Worm (Caenorhabditis elegans) whole organism, dauer: ENCODE measurements around the gene C26B9.5.

Experiments used
- unc-62 ChIP-seq: sonication (generic microtip); optimal IDR thresholded peaks from 2 replicates; lab custom pipeline; 2017; ENCODE audit warnings: missing biosample characterization, missing genetic modification reagents, missing genetic modification characterization

The C26B9.5 gene

ce11 chrX:5329236-5329635, at the start of gene C26B9.5:
Gene C26B9.5 (plus strand): TSS chrX:5329479.
- no peak for TF ChIP-seq unc-62 (GFP tag; lab: Kevin White, UChicago)

DNA sequence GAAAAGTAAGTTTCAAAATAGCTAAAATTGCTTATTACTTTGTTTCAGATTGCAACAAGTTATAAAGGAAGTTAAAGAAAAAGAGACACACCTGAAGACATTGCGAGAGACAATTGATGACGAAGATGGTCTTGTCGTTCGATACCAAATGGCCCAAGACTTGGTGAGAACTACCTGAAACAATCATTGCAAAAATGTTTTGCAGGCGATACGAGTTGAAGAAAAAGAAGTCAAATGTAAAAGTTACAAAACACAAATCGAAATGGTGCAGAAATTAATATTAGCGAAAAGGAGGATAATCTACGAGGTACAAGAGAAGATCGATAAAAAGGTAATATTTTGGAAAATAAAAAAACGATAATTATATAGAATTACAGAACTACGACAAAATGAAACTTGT, 49.6 kb upstream of the C26B9.5 start, which contains the start of gene rga-8:
Gene rga-8, minus strand, starts transcription at position 101 of the 400 bp plus-strand sequence.
- no peak for TF ChIP-seq unc-62 (GFP tag; lab: Kevin White, UChicago)

ce11 chrX:5283531-5283930, 45.7 kb upstream of the C26B9.5 start, which contains the start of gene vps-41:
Gene vps-41 (plus strand): TSS chrX:5283831.
- TF ChIP-seq unc-62 (GFP tag; lab: Kevin White, UChicago): no peak

DNA sequence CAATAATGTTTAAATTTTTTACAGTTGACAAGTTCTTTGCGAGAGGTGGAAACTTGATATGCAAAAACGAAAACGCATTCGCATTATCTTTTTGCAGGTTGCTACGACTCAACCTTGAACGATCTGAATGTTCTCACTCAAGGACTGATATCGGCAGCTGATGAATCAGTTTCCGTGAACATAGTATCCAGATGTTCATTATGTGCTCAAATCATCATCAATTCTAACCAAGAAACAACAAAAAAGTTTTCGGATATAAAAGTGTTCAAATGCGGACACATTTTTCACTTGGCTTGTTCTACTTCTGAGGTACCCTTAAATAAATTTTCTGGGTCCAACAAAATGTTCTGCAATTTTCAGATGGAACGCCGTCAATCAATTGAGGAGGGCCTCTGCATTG, 40.2 kb upstream of the C26B9.5 start:
- no peak for TF ChIP-seq unc-62 (GFP tag; lab: Kevin White, UChicago)

DNA sequence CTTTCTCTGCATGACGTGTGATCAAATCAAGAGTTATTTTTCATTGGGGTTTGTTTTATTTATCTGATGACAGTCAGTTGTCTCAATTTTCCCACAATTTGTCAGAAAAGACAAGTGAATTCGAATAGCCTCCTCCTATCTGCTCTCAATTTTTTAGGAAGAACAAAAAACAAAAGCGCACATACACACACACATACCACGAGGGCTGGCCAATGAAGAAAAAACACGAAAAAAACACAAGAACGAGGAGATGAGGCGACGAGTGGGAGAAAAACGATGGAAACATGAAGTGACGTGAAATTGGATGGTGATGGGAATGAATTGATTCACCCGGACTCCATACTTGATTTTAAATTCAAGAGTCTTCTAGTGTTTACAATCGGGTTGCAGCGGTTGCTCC, 35.4 kb upstream of the C26B9.5 start:
- TF ChIP-seq unc-62 (GFP tag; lab: Kevin White, UChicago): no peak

DNA sequence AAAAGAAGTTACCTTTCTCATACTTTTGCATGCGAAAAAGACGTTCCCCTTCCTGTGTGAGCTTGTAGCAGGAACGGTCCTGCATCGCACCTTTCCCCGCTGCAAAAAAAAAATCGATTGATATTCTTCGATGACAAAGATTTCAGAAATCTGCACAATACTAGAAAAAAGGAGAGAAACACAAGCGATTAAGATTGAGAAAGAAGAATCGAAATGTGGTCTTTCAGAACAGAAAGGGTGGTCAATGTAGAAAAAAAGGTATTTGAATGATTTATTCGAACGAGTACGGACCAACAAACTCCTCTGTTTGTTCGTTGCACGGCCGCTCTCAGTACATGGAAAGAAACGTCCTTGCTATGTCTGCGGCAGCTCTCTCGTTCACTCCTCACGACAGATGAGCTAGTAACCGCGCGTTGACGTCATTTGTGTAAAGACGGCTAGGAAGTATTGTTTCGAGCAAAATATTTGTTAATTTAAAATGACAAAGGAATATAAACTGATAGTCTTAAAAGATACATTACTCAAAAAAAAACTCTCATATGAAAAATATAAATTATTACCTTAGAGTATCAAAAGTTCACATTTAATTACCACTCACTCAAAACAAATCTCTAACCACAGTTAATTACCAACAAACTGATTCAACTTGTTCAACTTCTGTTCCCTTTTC, 31.2 kb upstream of the C26B9.5 start, which contains the start of gene ift-81:
Gene ift-81, plus strand, starts transcription at position 620 of the 670 bp plus-strand sequence.
- no peak for TF ChIP-seq unc-62 (GFP tag; lab: Kevin White, UChicago)

DNA sequence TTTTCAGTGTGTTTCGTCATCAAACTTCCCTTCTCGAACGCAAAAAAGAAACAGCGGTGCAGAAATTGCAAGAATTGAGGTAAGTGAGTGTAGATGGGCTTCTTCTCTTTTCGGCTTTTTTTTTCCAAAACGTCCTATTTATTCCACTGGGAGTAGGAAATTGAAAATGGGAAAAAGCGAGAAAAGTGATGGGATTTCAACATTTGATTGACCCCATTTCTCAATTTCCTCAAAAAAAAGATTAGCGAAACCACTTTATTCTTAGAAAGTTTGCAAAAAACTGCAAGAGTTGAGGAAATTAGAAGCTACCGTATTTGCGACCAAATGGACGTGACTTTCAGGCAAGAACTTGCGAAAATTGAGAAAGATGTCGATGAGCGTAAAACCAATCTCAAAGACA, 25.8 kb upstream of the C26B9.5 start, which contains the start of gene ags-3:
Gene ags-3, minus strand, starts transcription at position 101 of the 400 bp plus-strand sequence.
- TF ChIP-seq unc-62 (GFP tag; lab: Kevin White, UChicago): no peak

- TF ChIP-seq unc-62 (GFP tag; lab: Kevin White, UChicago): no peak
These were observed 19.7 kb upstream of the C26B9.5 start for ce11 chrX:5309622-5310021.

DNA sequence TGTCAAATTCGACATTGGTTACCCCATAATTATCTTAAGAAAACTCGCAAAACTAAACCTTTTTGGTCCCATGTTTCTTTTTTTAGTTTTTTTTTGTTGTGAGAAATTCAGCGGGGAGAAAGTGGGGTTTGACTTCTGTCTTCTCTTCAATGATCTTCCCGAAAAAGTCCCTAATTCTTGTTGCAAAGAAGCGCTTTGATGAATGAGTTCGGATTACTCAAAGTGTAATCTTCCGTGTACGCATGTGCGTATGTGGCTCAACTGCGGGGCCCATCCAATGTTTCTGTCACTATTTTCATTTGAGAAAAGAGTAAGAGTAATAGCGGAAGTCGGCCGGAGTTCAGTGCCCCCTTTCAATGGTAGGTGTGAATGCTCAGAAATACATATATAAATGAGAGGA, 18.1 kb upstream of the C26B9.5 start:
- TF ChIP-seq unc-62 (GFP tag; lab: Kevin White, UChicago): no peak

DNA sequence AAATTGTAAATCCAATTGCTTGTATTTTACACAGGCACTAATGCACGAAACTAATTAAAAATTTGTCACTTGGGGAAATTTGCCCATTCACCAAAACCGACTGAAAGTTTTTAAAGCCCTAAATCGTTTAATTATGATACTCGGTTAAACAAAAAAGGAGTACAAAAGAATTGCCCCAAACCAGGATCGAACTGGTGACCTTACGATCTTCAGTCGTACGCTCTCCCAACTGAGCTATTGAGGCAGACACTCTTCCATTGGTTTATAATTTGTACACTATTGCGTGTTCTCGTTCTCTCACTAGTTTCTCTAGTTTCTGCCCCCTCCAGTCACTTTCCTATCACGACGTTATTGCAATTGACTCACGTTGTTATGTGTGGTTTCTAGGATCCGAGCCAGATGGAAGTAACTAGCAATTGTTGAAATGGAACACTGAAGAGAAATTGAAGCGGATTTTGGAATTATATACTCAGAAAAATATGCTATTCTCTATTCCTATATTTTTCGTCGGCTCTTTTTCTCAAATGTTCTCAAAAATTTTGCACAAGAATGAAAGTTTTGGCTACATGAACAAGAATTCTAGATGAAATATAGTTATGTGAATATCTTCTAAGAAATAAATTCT, 10.0 kb upstream of the C26B9.5 start:
- TF ChIP-seq unc-62 (GFP tag; lab: Kevin White, UChicago): no peak

DNA sequence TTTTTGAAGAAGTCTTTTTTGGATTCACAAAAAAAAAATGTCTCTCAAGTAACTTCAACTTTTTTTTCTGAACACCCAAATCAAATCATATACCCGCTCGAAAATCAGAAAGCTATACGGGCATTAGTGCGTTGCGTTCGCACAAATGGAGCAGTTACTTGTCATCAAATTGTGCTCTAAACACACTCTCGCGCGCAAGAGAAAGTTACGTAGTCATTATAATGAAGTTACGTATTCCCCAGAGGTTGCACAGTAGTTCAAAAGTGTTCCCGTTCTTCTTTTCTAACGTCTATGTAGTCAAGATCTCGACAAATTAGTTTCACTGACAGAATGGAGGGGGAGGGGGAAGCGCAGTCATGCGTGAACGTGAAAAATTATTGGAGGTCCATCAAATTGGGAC, 7.7 kb upstream of the C26B9.5 start:
- no peak for TF ChIP-seq unc-62 (GFP tag; lab: Kevin White, UChicago)

ce11 chrX:5323287-5323686, 6.0 kb upstream of the C26B9.5 start, which contains the start of gene sto-2:
Gene sto-2 (minus strand): TSS chrX:5323387.
- no peak for TF ChIP-seq unc-62 (GFP tag; lab: Kevin White, UChicago)

ce11 chrX:5330765-5331164, 1.5 kb downstream of the C26B9.5 start:
- no peak for TF ChIP-seq unc-62 (GFP tag; lab: Kevin White, UChicago)

DNA sequence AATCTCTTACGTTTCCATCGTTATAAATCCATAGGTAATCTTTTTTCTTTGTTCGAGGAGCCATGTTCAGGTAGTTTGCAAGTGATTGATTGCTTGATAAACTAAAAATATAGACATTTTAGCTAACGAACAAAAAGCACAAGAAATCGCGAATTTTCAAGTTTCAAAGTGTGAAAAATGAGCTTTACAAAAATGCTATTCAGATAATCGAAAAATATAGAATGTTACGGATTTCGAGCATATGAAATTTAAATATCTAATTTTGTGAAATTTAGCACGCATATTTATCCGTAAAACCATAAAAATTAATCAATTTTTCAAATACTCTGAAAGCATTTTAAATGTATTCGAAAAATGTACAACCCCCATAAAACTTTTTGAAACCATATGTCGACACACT, 6.1 kb downstream of the C26B9.5 start, which contains the start of gene C26B9.6:
Gene C26B9.6, minus strand, starts transcription at position 101 of the 400 bp plus-strand sequence.
- no peak for TF ChIP-seq unc-62 (GFP tag; lab: Kevin White, UChicago)

DNA sequence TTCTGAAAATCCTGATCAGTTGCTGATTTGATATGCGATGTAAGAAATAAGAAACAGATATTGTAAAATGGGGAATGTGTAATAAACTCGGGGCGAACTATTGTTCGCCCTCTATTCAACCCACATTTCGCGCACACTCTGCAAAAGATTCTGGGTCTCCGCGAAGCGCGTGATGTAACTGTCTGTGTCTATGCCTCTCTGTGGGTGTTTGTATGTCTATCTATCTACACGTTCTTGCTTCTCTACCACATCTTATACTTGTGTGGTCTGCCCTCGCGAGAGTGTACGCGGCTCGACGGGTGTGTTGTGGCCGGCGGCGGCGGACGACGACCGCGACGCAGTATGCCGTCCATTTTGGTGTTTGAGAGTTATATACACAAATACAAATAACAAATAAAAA, 7.2 kb downstream of the C26B9.5 start:
- no peak for TF ChIP-seq unc-62 (GFP tag; lab: Kevin White, UChicago)

DNA sequence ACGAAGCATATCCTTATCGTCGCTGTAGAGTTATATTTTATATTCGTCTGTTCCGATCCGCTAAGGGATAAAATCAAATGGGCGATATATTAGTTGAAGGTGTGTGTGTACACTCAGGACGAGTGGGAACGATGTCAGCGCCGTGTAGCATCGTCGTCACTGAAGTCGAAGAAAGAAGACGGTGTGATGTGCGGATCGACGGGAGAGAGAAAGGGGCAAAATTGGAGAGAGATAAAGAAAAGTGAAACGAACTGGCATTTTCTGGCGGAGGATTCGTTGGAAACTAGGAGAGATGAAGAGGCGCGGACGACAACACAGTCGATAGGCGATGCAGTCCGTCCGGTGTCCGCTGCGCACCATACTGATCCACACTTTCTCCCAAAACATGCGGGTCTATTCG, 8.7 kb downstream of the C26B9.5 start, which contains the start of gene C26B9.3:
Gene C26B9.3, plus strand, starts transcription at position 343 of the 400 bp plus-strand sequence.
- TF ChIP-seq unc-62 (GFP tag; lab: Kevin White, UChicago): no peak
